Worm (Caenorhabditis elegans) whole organism, young adult: Measurements from ENCODE around the gene C14A6.7.

Source experiments
- C17E4.6 ChIP-seq: fragments of 200-800 bp; sonication (Bioruptor generic); IDR thresholded peaks from 2 replicates; pipeline ENCODE4 v1.3.6; 2022; ENCODE audit warnings: missing genetic modification reagents, missing genetic modification characterization, missing compliant biosample characterization
- D2030.7 ChIP-seq: fragments of 200-800 bp; sonication (Bioruptor generic); IDR thresholded peaks from 2 replicates; pipeline ENCODE4 v1.3.6; 2022; ENCODE audit warnings: missing genetic modification reagents, missing genetic modification characterization, missing compliant biosample characterization
- F37B4.10 ChIP-seq: fragments of 200-800 bp; sonication (Bioruptor generic); IDR thresholded peaks from 2 replicates; pipeline ENCODE4 v1.3.6; 2022; ENCODE audit warnings: missing genetic modification characterization, missing compliant biosample characterization
- Y53G8AR.9 ChIP-seq: fragments of 200-800 bp; sonication (Bioruptor generic); conservative IDR thresholded peaks from 2 replicates; pipeline ENCODE4 v1.3.6; 2022; ENCODE audit warnings: missing genetic modification reagents, missing genetic modification characterization, missing compliant biosample characterization
- Y67H2A.10 ChIP-seq: fragments of 200-800 bp; sonication (Bioruptor generic); conservative IDR thresholded peaks from 2 replicates; pipeline ENCODE4 v1.3.6; 2022; ENCODE audit warnings: missing genetic modification reagents, missing genetic modification characterization, missing compliant biosample characterization
- ama-1 ChIP-seq, 3 experiments: fragments of 150-350 bp in 1 of 3; sonication (generic microtip) in 2 of 3; optimal IDR thresholded peaks; 2 replicates each; lab custom pipeline; 2014 to 2018; ENCODE audit warnings: missing biosample characterization in 2 of 3, missing genetic modification characterization in 2 of 3, missing genetic modification reagents in 2 of 3
- atf-7 ChIP-seq: sonication (generic microtip); optimal IDR thresholded peaks from 2 replicates; lab custom pipeline; 2017; ENCODE audit warnings: mild to moderate bottlenecking, missing genetic modification characterization, missing compliant biosample characterization
- attf-5 ChIP-seq: fragments of 200-800 bp; sonication (Bioruptor generic); optimal IDR thresholded peaks from 2 replicates; lab custom pipeline; 2018; ENCODE audit warnings: mild to moderate bottlenecking, missing genetic modification characterization, missing compliant biosample characterization
- ccch-3 ChIP-seq: fragments of 200-800 bp; sonication (Bioruptor generic); optimal IDR thresholded peaks from 2 replicates; lab custom pipeline; 2018; ENCODE audit warnings: mild to moderate bottlenecking, missing genetic modification characterization, missing compliant biosample characterization
- dpff-1 ChIP-seq: sonication (generic microtip); optimal IDR thresholded peaks from 2 replicates; lab custom pipeline; 2017; ENCODE audit warnings: mild to moderate bottlenecking, missing genetic modification characterization, missing compliant biosample characterization
- egrh-3 ChIP-seq: fragments of 200-800 bp; sonication (Bioruptor generic); IDR thresholded peaks from 2 replicates; pipeline ENCODE4 v1.3.6; 2022; ENCODE audit warnings: missing genetic modification reagents, missing genetic modification characterization, missing compliant biosample characterization
- him-1 ChIP-seq: sonication (generic microtip); optimal IDR thresholded peaks from 2 replicates; lab custom pipeline; 2016; ENCODE audit warnings: missing genotype, missing genetic modification reagents, missing genetic modification characterization, missing compliant biosample characterization
- mxl-1 ChIP-seq: sonication (generic microtip); optimal IDR thresholded peaks from 2 replicates; lab custom pipeline; 2016; ENCODE audit warnings: missing genetic modification characterization, missing compliant biosample characterization
- tlf-1 ChIP-seq: fragments of 200-800 bp; sonication (Bioruptor generic); optimal IDR thresholded peaks from 2 replicates; lab custom pipeline; 2018; ENCODE audit warnings: mild to moderate bottlenecking, missing genetic modification characterization, missing compliant biosample characterization

DNA sequence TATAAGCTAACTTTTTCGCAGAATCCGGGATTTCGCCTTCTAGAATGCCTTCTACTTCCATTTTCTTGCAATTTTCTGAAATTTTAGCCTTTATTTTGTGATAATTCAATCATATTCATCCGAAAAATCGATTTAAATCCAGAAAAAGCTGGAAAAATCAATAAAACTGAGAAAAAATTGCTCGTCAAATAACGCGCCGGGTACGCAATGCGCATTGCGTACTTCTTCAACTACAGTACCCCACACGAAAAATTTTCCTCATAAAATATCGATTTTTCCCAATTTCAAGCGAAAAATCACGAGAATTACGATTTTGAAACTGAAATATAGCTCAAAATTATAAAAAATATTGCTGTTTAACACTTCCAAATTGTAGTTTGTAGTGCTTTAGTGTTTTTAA is 37.1 kb downstream of the C14A6.7 start, which contains the start of gene Y37H2A.12:
- no peak for TF ChIP-seq Y53G8AR.9
- TF ChIP-seq C17E4.6 (GFP tag; lab: Robert Waterston, UW): no peak
- no peak for TF ChIP-seq mxl-1 (tag; lab: Kevin White, UChicago)
- no peak for TF ChIP-seq Y67H2A.10 (GFP tag; lab: Robert Waterston, UW)
- TF ChIP-seq egrh-3 (GFP tag; lab: Robert Waterston, UW): no peak
- TF ChIP-seq ccch-3: no peak
- peak; percentile 48; the same call in 1 of the 2 replicates for TF ChIP-seq D2030.7 (GFP tag; lab: Robert Waterston, UW)
- TF ChIP-seq attf-5 (GFP tag; lab: Kevin White, UChicago): no peak
- TF ChIP-seq dpff-1 (tag; lab: Kevin White, UChicago): no peak
- no peak for TF ChIP-seq F37B4.10 (GFP tag; lab: Robert Waterston, UW)
- TF ChIP-seq ama-1 (optimal IDR thresholded peaks at IDR 0.05; lab: Kevin White, UChicago): no peak
- TF ChIP-seq ama-1 (GFP tag; optimal IDR thresholded peaks at IDR 0.05; lab: Kevin White, UChicago): no peak
- no peak for TF ChIP-seq atf-7 (tag; lab: Kevin White, UChicago)
- peak; percentile 83 for TF ChIP-seq him-1 (tag; lab: Kevin White, UChicago)
- TF ChIP-seq tlf-1: no peak
